Fruit fly (Drosophila melanogaster): Measurements from ENCODE around the gene mRpL23.
A peak's percentile ranks its signal among the peaks of the same experiment; 100 is the strongest.

mRpL23 gene

DNA sequence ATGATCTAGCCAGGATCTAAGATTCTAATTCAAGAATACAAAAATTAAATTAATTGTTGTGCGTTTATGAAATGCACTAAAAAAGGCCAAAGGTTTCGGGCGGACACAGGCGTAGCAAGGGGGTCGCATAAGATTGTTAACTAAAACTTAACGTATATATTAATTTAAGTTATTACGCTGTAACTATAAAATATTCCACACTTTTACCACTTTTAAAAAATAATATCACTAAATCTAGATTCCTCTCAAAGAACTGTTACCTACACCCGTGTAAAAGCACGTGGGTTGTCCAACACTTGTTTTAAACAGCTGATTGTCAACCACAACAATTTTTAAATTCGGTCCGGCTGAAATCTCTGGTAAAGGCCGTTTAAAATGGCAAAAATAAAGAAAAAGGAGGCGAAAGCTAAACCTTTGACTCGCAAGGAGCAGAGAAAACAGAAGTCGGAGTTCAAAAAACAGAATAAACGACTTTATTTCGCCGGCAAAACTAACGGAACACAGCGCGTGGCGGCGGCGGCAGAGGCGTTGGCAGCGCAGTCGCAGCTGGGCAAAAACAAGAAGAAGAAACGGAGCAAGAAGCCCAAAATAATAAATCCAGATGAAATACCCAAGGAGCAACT lies at the start of gene mRpL23, which contains the start of gene CG9004 (continued):
- TF ChIP-seq CG5245 (GFP tag; optimal IDR thresholded peaks at IDR 0.05) (peak; percentile 99), Abd-B (GFP tag; optimal IDR thresholded peaks at IDR 0.05) (peak; percentile 99), da (GFP tag; optimal IDR thresholded peaks at IDR 0.05) (peak; percentile 96), CG17912 (GFP tag; optimal IDR thresholded peaks at IDR 0.05) (peak; percentile 96), CoRest (tag; optimal IDR thresholded peaks at IDR 0.05) (peak; percentile 99), CG18262 (tag; optimal IDR thresholded peaks at IDR 0.05) (peak; percentile 98), Dp (GFP tag; optimal IDR thresholded peaks at IDR 0.05) (peak; percentile 51), CG1832 (GFP tag; optimal IDR thresholded peaks at IDR 0.05) (no peak), CG9609 (GFP tag; optimal IDR thresholded peaks at IDR 0.05) (peak; percentile 98), Ravus (GFP tag; IDR thresholded peaks at IDR 0.05) (peak; percentile 99), CG34376 (GFP tag; optimal IDR thresholded peaks at IDR 0.05) (peak; percentile 99), kay (GFP tag; optimal IDR thresholded peaks at IDR 0.05) (peak; percentile 99), tgo (GFP tag; IDR thresholded peaks at IDR 0.05) (peak; percentile 100), CG31224 (GFP tag; IDR thresholded peaks at IDR 0.05) (peak; percentile 98), prd (optimal IDR thresholded peaks at IDR 0.05) (no peak), prd (GFP tag; IDR thresholded peaks at IDR 0.05) (peak; percentile 100), CG33557 (GFP tag; optimal IDR thresholded peaks at IDR 0.05) (peak; percentile 96), tap (tag; optimal IDR thresholded peaks at IDR 0.05) (peak; percentile 98), Hr39 (optimal IDR thresholded peaks at IDR 0.05) (no peak), gce (GFP tag; IDR thresholded peaks at IDR 0.05) (peak; percentile 99), CG11093 (GFP tag; IDR thresholded peaks at IDR 0.05) (peak; percentile 99), CG14965 (GFP tag; optimal IDR thresholded peaks at IDR 0.05; ENCODE audit: borderline replicate concordance) (peak; percentile 77), Nf-YB (GFP tag; optimal IDR thresholded peaks at IDR 0.05) (peak; percentile 87), ap (GFP tag; IDR thresholded peaks at IDR 0.05) (peak; percentile 99), BtbVII (GFP tag; optimal IDR thresholded peaks at IDR 0.05) (peak; percentile 97), ems (GFP tag; optimal IDR thresholded peaks at IDR 0.05) (peak; percentile 99), CG11398 (GFP tag; optimal IDR thresholded peaks at IDR 0.05) (peak; percentile 96), CG11696 (GFP tag; IDR thresholded peaks at IDR 0.05) (peak; percentile 98), ac (GFP tag; optimal IDR thresholded peaks at IDR 0.05) (peak; percentile 95), nerfin-2 (GFP tag; IDR thresholded peaks at IDR 0.05; ENCODE audit: partially characterized antibody) (no peak), Drgx (GFP tag; IDR thresholded peaks at IDR 0.05) (peak; percentile 100), CG17359 (tag; optimal IDR thresholded peaks at IDR 0.05) (peak; percentile 99), Meics (GFP tag; optimal IDR thresholded peaks at IDR 0.05) (peak; percentile 99), ato (GFP tag; IDR thresholded peaks at IDR 0.05; ENCODE audit: partially characterized antibody) (no peak), CG3065 (GFP tag; optimal IDR thresholded peaks at IDR 0.05) (peak; percentile 97), NK7.1 (GFP tag; optimal IDR thresholded peaks at IDR 0.05) (peak; percentile 97), pum (GFP tag; optimal IDR thresholded peaks at IDR 0.05) (peak; percentile 99), CG6272 (GFP tag; IDR thresholded peaks at IDR 0.05) (peak; percentile 100), toy (GFP tag; IDR thresholded peaks at IDR 0.05) (peak; percentile 99), CG6254 (GFP tag; optimal IDR thresholded peaks at IDR 0.05) (peak; percentile 96), fd3F (GFP tag; optimal IDR thresholded peaks at IDR 0.05) (peak; percentile 99), Awh (GFP tag; IDR thresholded peaks at IDR 0.05) (peak; percentile 100), Aef1 (GFP tag; IDR thresholded peaks at IDR 0.05) (peak; percentile 100), dpn (GFP tag; optimal IDR thresholded peaks at IDR 0.05) (peak; percentile 99), CG9876 (GFP tag; optimal IDR thresholded peaks at IDR 0.05) (peak; percentile 96), cato (GFP tag; optimal IDR thresholded peaks at IDR 0.05; ENCODE audit: borderline replicate concordance) (peak; percentile 99), CG1603 (tag; optimal IDR thresholded peaks at IDR 0.05) (peak; percentile 98), pnt (GFP tag; optimal IDR thresholded peaks at IDR 0.05) (peak; percentile 99), CG15601 (tag; optimal IDR thresholded peaks at IDR 0.05) (peak; percentile 97), ham (GFP tag; IDR thresholded peaks at IDR 0.05) (peak; percentile 98), HLHmδ (GFP tag; optimal IDR thresholded peaks at IDR 0.05) (no peak)

All from whole organism, embryonic.